Fruit fly (Drosophila melanogaster): ENCODE measurements around the gene Rpn3.

Rpn3 gene

dm6 chr2L:19096361-19096760 lies 44.8 kb downstream of the Rpn3 start:
- TF ChIP-seq usp (GFP tag; optimal IDR thresholded peaks at IDR 0.05) (no peak), EcR (GFP tag; optimal IDR thresholded peaks at IDR 0.05) (no peak), Dll (optimal IDR thresholded peaks at IDR 0.05) (no peak), psq (optimal IDR thresholded peaks at IDR 0.05) (no peak), pan (optimal IDR thresholded peaks at IDR 0.05) (no peak)

- TF ChIP-seq usp (GFP tag; optimal IDR thresholded peaks at IDR 0.05) (no peak), psq (optimal IDR thresholded peaks at IDR 0.05) (no peak), CG8478 (optimal IDR thresholded peaks at IDR 0.05) (no peak), EcR (GFP tag; optimal IDR thresholded peaks at IDR 0.05) (no peak), pan (optimal IDR thresholded peaks at IDR 0.05) (no peak), Dll (optimal IDR thresholded peaks at IDR 0.05) (no peak)
Measured at dm6 chr2L:19097374-19097773, 45.8 kb downstream of the Rpn3 start.

dm6 chr2L:19098668-19099067 lies 47.1 kb downstream of the Rpn3 start:
- TF ChIP-seq EcR (GFP tag; optimal IDR thresholded peaks at IDR 0.05) (no peak), psq (optimal IDR thresholded peaks at IDR 0.05) (no peak), Dll (optimal IDR thresholded peaks at IDR 0.05) (no peak), usp (GFP tag; optimal IDR thresholded peaks at IDR 0.05) (no peak), pan (optimal IDR thresholded peaks at IDR 0.05) (no peak)

dm6 chr2L:19101744-19102143 lies 50.2 kb downstream of the Rpn3 start, which contains the start of the genes CG17344 and CG43731:
Gene CG17344, plus strand, starts transcription at chr2L:19102044.
Gene CG43731, plus strand, starts transcription at chr2L:19102044.
- TF ChIP-seq Dll (optimal IDR thresholded peaks at IDR 0.05) (no peak), psq (optimal IDR thresholded peaks at IDR 0.05) (no peak), usp (GFP tag; optimal IDR thresholded peaks at IDR 0.05) (no peak), pan (optimal IDR thresholded peaks at IDR 0.05) (no peak), EcR (GFP tag; optimal IDR thresholded peaks at IDR 0.05) (no peak), CG8478 (optimal IDR thresholded peaks at IDR 0.05) (no peak)
